Worm (Caenorhabditis elegans) whole organism, L4/young adult: ENCODE measurements around the gene glb-27.

ENCODE experiments used
- W03F9.2 ChIP-seq: fragments of 150-350 bp; optimal IDR thresholded peaks from 2 replicates; lab custom pipeline; 2014; ENCODE audit warnings: missing biosample characterization, missing genetic modification characterization
- dao-5 ChIP-seq: sonication (generic microtip); optimal IDR thresholded peaks from 2 replicates; lab custom pipeline; 2016; ENCODE audit warnings: missing genotype, missing genetic modification characterization, moderate library complexity, missing compliant biosample characterization
- him-1 ChIP-seq: sonication (generic microtip); optimal IDR thresholded peaks from 2 replicates; lab custom pipeline; 2016; ENCODE audit warnings: missing genotype, missing genetic modification reagents, missing genetic modification characterization, missing compliant biosample characterization

DNA sequence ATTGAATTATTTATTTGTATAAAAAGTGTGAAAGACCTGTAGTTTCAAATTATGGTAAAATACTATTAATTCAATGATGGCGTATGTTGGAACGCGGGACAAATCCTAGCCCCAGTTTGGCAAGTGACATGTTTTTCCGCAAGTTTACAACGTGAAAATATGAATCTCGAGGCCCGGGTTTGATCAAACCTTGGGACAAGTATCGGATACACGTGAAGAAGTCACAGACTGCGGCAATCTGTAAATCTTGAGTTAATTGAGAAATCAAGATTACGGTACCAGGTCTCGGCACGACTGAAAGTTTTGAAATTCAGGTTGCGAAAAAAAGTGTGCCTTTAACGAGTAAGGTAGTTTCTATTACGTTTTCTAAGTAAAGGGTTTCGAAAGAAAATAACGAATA, 27.0 kb upstream of the glb-27 start:
- no peak for TF ChIP-seq W03F9.2 (tag; lab: Kevin White, UChicago)
- no peak for TF ChIP-seq dao-5
- TF ChIP-seq him-1: no peak
